Worm (Caenorhabditis elegans) whole organism, early embryonic: ENCODE measurements around the gene F09E10.7.

Experiments used
- flt-1 ChIP-seq: fragments of 200-800 bp; sonication (Bioruptor generic); IDR thresholded peaks from 2 replicates; pipeline ENCODE4 v1.3.6; 2022; ENCODE audit warnings: missing genetic modification characterization, missing compliant biosample characterization
- hmg-4 ChIP-seq: fragments of 200-800 bp; sonication (Bioruptor generic); optimal IDR thresholded peaks from 2 replicates; lab custom pipeline; 2018; ENCODE audit warnings: mild to moderate bottlenecking, missing genetic modification characterization, missing compliant biosample characterization
- hnd-1 ChIP-seq: sonication (generic microtip); optimal IDR thresholded peaks from 2 replicates; lab custom pipeline; 2016; ENCODE audit warnings: missing genetic modification characterization, missing compliant biosample characterization
- sea-1 ChIP-seq: fragments of 200-800 bp; sonication (Bioruptor generic); conservative IDR thresholded peaks from 2 replicates; pipeline ENCODE4 v1.3.6; 2022; ENCODE audit warnings: missing genetic modification characterization, missing compliant biosample characterization

ce11 chrX:1512307-1512706 is 10.7 kb upstream of the F09E10.7 start:
- TF ChIP-seq sea-1 (GFP tag; lab: Robert Waterston, UW) (no peak), hmg-4 (GFP tag; lab: Kevin White, UChicago) (no peak), flt-1 (GFP tag; lab: Robert Waterston, UW) (no peak), hnd-1 (tag; lab: Kevin White, UChicago) (no peak)
